5 fruit fly cellular contexts compared by ENCODE assay signal in genomic region chrX:19875059-19875458, dm6.
TF ChIP-seq lines count a peak whose summit lies in the region.

No protein-coding gene starts in this region.

- TF ChIP-seq CTCF in whole organism, embryonic (GFP tag; optimal IDR thresholded peaks at IDR 0.05; lab: Kevin White, UChicago) = no peak

TF ChIP-seq in whole organism, adult, 20 proteins besides CTCF, POLR2A, EP300 and RAD21 (continues in another document):
- TF ChIP-seq CG5204 (GFP tag; optimal IDR thresholded peaks at IDR 0.05; lab: Kevin White, UChicago) = peak; percentile 87
- TF ChIP-seq CG7101 (tag; optimal IDR thresholded peaks at IDR 0.05; lab: Kevin White, UChicago) = peak; percentile 89
- peak; percentile 67 for TF ChIP-seq tj (GFP tag; optimal IDR thresholded peaks at IDR 0.05; lab: Kevin White, UChicago)
- peak; percentile 49 for TF ChIP-seq cic (GFP tag; optimal IDR thresholded peaks at IDR 0.05; lab: Kevin White, UChicago)
- no peak for TF ChIP-seq kay (GFP tag; lab: Kevin White, UChicago; ENCODE audit: borderline replicate concordance)
- peak; percentile 91 for TF ChIP-seq CG7045 (GFP tag; optimal IDR thresholded peaks at IDR 0.05; lab: Kevin White, UChicago)
- TF ChIP-seq CG11617 (GFP tag; optimal IDR thresholded peaks at IDR 0.05; lab: Kevin White, UChicago) = peak; percentile 93
- TF ChIP-seq Clk (GFP tag; optimal IDR thresholded peaks at IDR 0.05; lab: Kevin White, UChicago) = peak; percentile 83
- no peak for TF ChIP-seq cnc (optimal IDR thresholded peaks at IDR 0.05; lab: Kevin White, UChicago)
- TF ChIP-seq CG14711 (tag; optimal IDR thresholded peaks at IDR 0.05; lab: Kevin White, UChicago) = peak; percentile 73
- peak; percentile 91 for TF ChIP-seq CG12768 (GFP tag; optimal IDR thresholded peaks at IDR 0.05; lab: Kevin White, UChicago)
- peak; percentile 58 for TF ChIP-seq Crg-1 (GFP tag; optimal IDR thresholded peaks at IDR 0.05; lab: Kevin White, UChicago)
- peak; percentile 89 for TF ChIP-seq CG33017 (tag; optimal IDR thresholded peaks at IDR 0.05; lab: Kevin White, UChicago)
- TF ChIP-seq Mnt (GFP tag; optimal IDR thresholded peaks at IDR 0.05; lab: Kevin White, UChicago) = peak; percentile 61
- peak; percentile 47 for TF ChIP-seq CG1620 (GFP tag; optimal IDR thresholded peaks at IDR 0.05; lab: Kevin White, UChicago)
- no peak for TF ChIP-seq ovo (GFP tag; optimal IDR thresholded peaks at IDR 0.05; lab: Kevin White, UChicago)
- peak; percentile 64 for TF ChIP-seq pad (GFP tag; optimal IDR thresholded peaks at IDR 0.05; lab: Kevin White, UChicago)
- TF ChIP-seq toe (GFP tag; optimal IDR thresholded peaks at IDR 0.05; lab: Kevin White, UChicago) = peak; percentile 78

TF ChIP-seq in whole organism, embryonic, 481 proteins besides CTCF, POLR2A, EP300 and RAD21 (continues in another document):
- TF ChIP-seq Ssrp (tag; optimal IDR thresholded peaks at IDR 0.05; lab: Kevin White, UChicago) (peak; percentile 39), otp (GFP tag; IDR thresholded peaks at IDR 0.05; lab: Robert Waterston, UW) (no peak), CG17829 (tag; optimal IDR thresholded peaks at IDR 0.05; lab: Kevin White, UChicago) (peak; percentile 24), lola (GFP tag; optimal IDR thresholded peaks at IDR 0.05; lab: Kevin White, UChicago) (peak in 1 of 3 experiments; percentile 14), Jarid2 (GFP tag; optimal IDR thresholded peaks at IDR 0.05; lab: Kevin White, UChicago) (no peak), hth (optimal IDR thresholded peaks at IDR 0.05; lab: Kevin White, UChicago) (no peak), Oaz (GFP tag; IDR thresholded peaks at IDR 0.05; lab: Robert Waterston, UW) (no peak), Stat92E (GFP tag; optimal IDR thresholded peaks at IDR 0.05; lab: Kevin White, UChicago) (no peak), CG18599 (GFP tag; optimal IDR thresholded peaks at IDR 0.05; lab: Kevin White, UChicago) (peak; percentile 52), mirr (GFP tag; optimal IDR thresholded peaks at IDR 0.05; lab: Kevin White, UChicago) (no peak), fd96Cb (tag; optimal IDR thresholded peaks at IDR 0.05; lab: Kevin White, UChicago) (peak; percentile 30), CG12659 (GFP tag; optimal IDR thresholded peaks at IDR 0.05; lab: Kevin White, UChicago) (peak; percentile 30), CG7556 (GFP tag; optimal IDR thresholded peaks at IDR 0.05; lab: Kevin White, UChicago) (peak; percentile 44), CG9797 (GFP tag; optimal IDR thresholded peaks at IDR 0.05; lab: Kevin White, UChicago) (no peak), Scr (GFP tag; IDR thresholded peaks at IDR 0.05; lab: Robert Waterston, UW; ENCODE audit: partially characterized antibody) (no peak), Dad (GFP tag; optimal IDR thresholded peaks at IDR 0.05; lab: Kevin White, UChicago) (no peak), jing (GFP tag; optimal IDR thresholded peaks at IDR 0.05; lab: Kevin White, UChicago) (no peak), CG18476 (GFP tag; optimal IDR thresholded peaks at IDR 0.05; lab: Kevin White, UChicago) (no peak), Atf3 (GFP tag; optimal IDR thresholded peaks at IDR 0.05; lab: Kevin White, UChicago) (no peak)

TF ChIP-seq in whole organism, prepupa, 60 proteins besides CTCF, POLR2A, EP300 and RAD21 (continues in another document):
- peak; percentile 82 for TF ChIP-seq CG8319 (GFP tag; optimal IDR thresholded peaks at IDR 0.05; lab: Kevin White, UChicago)
- TF ChIP-seq CG6854 (GFP tag; optimal IDR thresholded peaks at IDR 0.05; lab: Kevin White, UChicago) = peak; percentile 65
- peak; percentile 95 for TF ChIP-seq pdm3 (GFP tag; optimal IDR thresholded peaks at IDR 0.05; lab: Kevin White, UChicago)
- TF ChIP-seq CG4318 (GFP tag; optimal IDR thresholded peaks at IDR 0.05; lab: Kevin White, UChicago) = peak; percentile 89
- peak; percentile 84 for TF ChIP-seq Hr39 (GFP tag; optimal IDR thresholded peaks at IDR 0.05; lab: Kevin White, UChicago)
- TF ChIP-seq Ets21C (GFP tag; optimal IDR thresholded peaks at IDR 0.05; lab: Kevin White, UChicago) = peak; percentile 79
- TF ChIP-seq spab (GFP tag; optimal IDR thresholded peaks at IDR 0.05; lab: Kevin White, UChicago) = peak; percentile 94
- peak; percentile 86 for TF ChIP-seq dsx (GFP tag; optimal IDR thresholded peaks at IDR 0.05; lab: Kevin White, UChicago; ENCODE audit: poor library complexity, severe bottlenecking)
- TF ChIP-seq svp (GFP tag; lab: Kevin White, UChicago) = peak; percentile 85
- TF ChIP-seq CG8119 (GFP tag; IDR thresholded peaks at IDR 0.05; lab: Robert Waterston, UW) = peak; percentile 97
- peak; percentile 92 for TF ChIP-seq CG8632 (GFP tag; optimal IDR thresholded peaks at IDR 0.05; lab: Kevin White, UChicago)
- TF ChIP-seq CG11902 (GFP tag; optimal IDR thresholded peaks at IDR 0.05; lab: Kevin White, UChicago) = peak; percentile 78
- TF ChIP-seq Lpt (GFP tag; optimal IDR thresholded peaks at IDR 0.05; lab: Kevin White, UChicago) = peak; percentile 92
- peak; percentile 18 for TF ChIP-seq Hr38 (GFP tag; optimal IDR thresholded peaks at IDR 0.05; lab: Kevin White, UChicago)
- TF ChIP-seq lz (GFP tag; optimal IDR thresholded peaks at IDR 0.05; lab: Kevin White, UChicago) = peak; percentile 87
- TF ChIP-seq CG11762 (GFP tag; optimal IDR thresholded peaks at IDR 0.05; lab: Kevin White, UChicago; ENCODE audit: insufficient read depth) = peak; percentile 95
- peak; percentile 84 for TF ChIP-seq Sox15 (GFP tag; optimal IDR thresholded peaks at IDR 0.05; lab: Kevin White, UChicago)
- peak; percentile 65 for TF ChIP-seq fd85E (GFP tag; optimal IDR thresholded peaks at IDR 0.05; lab: Kevin White, UChicago)
- TF ChIP-seq Gug (GFP tag; IDR thresholded peaks at IDR 0.05; lab: Robert Waterston, UW) = peak; percentile 78

TF ChIP-seq in whole organism, pupa, 21 proteins besides CTCF, POLR2A, EP300 and RAD21:
- peak; percentile 87 for TF ChIP-seq gl (tag; optimal IDR thresholded peaks at IDR 0.05; lab: Kevin White, UChicago)
- TF ChIP-seq CG13204 (GFP tag; optimal IDR thresholded peaks at IDR 0.05; lab: Kevin White, UChicago) = peak; percentile 84
- peak; percentile 91 for TF ChIP-seq CG4496 (GFP tag; IDR thresholded peaks at IDR 0.05; lab: Robert Waterston, UW)
- TF ChIP-seq CG17806 (tag; optimal IDR thresholded peaks at IDR 0.05; lab: Kevin White, UChicago) = peak; percentile 89
- peak; percentile 94 for TF ChIP-seq CG15710 (tag; optimal IDR thresholded peaks at IDR 0.05; lab: Kevin White, UChicago)
- TF ChIP-seq CG9948 (tag; optimal IDR thresholded peaks at IDR 0.05; lab: Kevin White, UChicago) = peak; percentile 94
- TF ChIP-seq Ets98B (GFP tag; IDR thresholded peaks at IDR 0.05; lab: Robert Waterston, UW) = peak; percentile 85
- TF ChIP-seq CG10348 (GFP tag; IDR thresholded peaks at IDR 0.05; lab: Robert Waterston, UW) = peak; percentile 64
- TF ChIP-seq Pif1B (GFP tag; optimal IDR thresholded peaks at IDR 0.05; lab: Kevin White, UChicago) = peak; percentile 95
- TF ChIP-seq CG12605 (GFP tag; IDR thresholded peaks at IDR 0.05; lab: Robert Waterston, UW) = peak; percentile 81
- TF ChIP-seq CG34367 (tag; optimal IDR thresholded peaks at IDR 0.05; lab: Kevin White, UChicago) = peak; percentile 91
- TF ChIP-seq D1 (tag; optimal IDR thresholded peaks at IDR 0.05; lab: Kevin White, UChicago) = peak; percentile 92
- peak; percentile 96 for TF ChIP-seq CG14655 (GFP tag; optimal IDR thresholded peaks at IDR 0.05; lab: Kevin White, UChicago)
- peak; percentile 42 for TF ChIP-seq EcR (GFP tag; optimal IDR thresholded peaks at IDR 0.05; lab: Kevin White, UChicago)
- peak; percentile 72 for TF ChIP-seq rn (GFP tag; IDR thresholded peaks at IDR 0.05; lab: Robert Waterston, UW)
- peak; percentile 86 for TF ChIP-seq Snoo (tag; optimal IDR thresholded peaks at IDR 0.05; lab: Kevin White, UChicago)
- peak; percentile 93 for TF ChIP-seq CG32121 (GFP tag; IDR thresholded peaks at IDR 0.05; lab: Robert Waterston, UW)
- TF ChIP-seq CG8159 (tag; optimal IDR thresholded peaks at IDR 0.05; lab: Kevin White, UChicago) = peak; percentile 99
- TF ChIP-seq CG8301 (tag; optimal IDR thresholded peaks at IDR 0.05; lab: Kevin White, UChicago) = peak; percentile 97
- TF ChIP-seq Pif1A (GFP tag; optimal IDR thresholded peaks at IDR 0.05; lab: Kevin White, UChicago) = peak; percentile 95
- TF ChIP-seq fd96Ca (GFP tag; IDR thresholded peaks at IDR 0.05; lab: Robert Waterston, UW) = peak; percentile 93
TF ChIP-seq in whole organism, pupa: peak in this region for 21.

TF ChIP-seq in whole organism, wandering third instar larva, 38 proteins besides CTCF, POLR2A, EP300 and RAD21 (continues in another document):
- TF ChIP-seq CrebA (GFP tag; optimal IDR thresholded peaks at IDR 0.05; lab: Kevin White, UChicago; ENCODE audit: borderline replicate concordance) = no peak
- TF ChIP-seq Sp1 (GFP tag; optimal IDR thresholded peaks at IDR 0.05; lab: Kevin White, UChicago) = peak; percentile 83
- TF ChIP-seq Hr83 (GFP tag; optimal IDR thresholded peaks at IDR 0.05; lab: Kevin White, UChicago; ENCODE audit: poor library complexity, severe bottlenecking) = no peak
- TF ChIP-seq h (GFP tag; optimal IDR thresholded peaks at IDR 0.05; lab: Kevin White, UChicago) = peak; percentile 80
- TF ChIP-seq HLH106 (tag; optimal IDR thresholded peaks at IDR 0.05; lab: Kevin White, UChicago) = peak; percentile 78
- peak; percentile 49 for TF ChIP-seq CG9705 (GFP tag; optimal IDR thresholded peaks at IDR 0.05; lab: Kevin White, UChicago)
- TF ChIP-seq OdsH (GFP tag; optimal IDR thresholded peaks at IDR 0.05; lab: Kevin White, UChicago) = peak; percentile 70
- TF ChIP-seq Jra (GFP tag; optimal IDR thresholded peaks at IDR 0.05; lab: Kevin White, UChicago) = peak; percentile 23
- peak; percentile 53 for TF ChIP-seq psq (GFP tag; optimal IDR thresholded peaks at IDR 0.05; lab: Kevin White, UChicago)
- TF ChIP-seq sv (GFP tag; optimal IDR thresholded peaks at IDR 0.05; lab: Kevin White, UChicago) = no peak
- no peak for TF ChIP-seq dsf (GFP tag; optimal IDR thresholded peaks at IDR 0.05; lab: Kevin White, UChicago; ENCODE audit: borderline replicate concordance)
- TF ChIP-seq Mio (GFP tag; optimal IDR thresholded peaks at IDR 0.05; lab: Kevin White, UChicago) = no peak
- no peak for TF ChIP-seq Rel (GFP tag; optimal IDR thresholded peaks at IDR 0.05; lab: Kevin White, UChicago)
- peak; percentile 8 for TF ChIP-seq Rel (tag; optimal IDR thresholded peaks at IDR 0.05; lab: Kevin White, UChicago)
- no peak for TF ChIP-seq Myc (optimal IDR thresholded peaks at IDR 0.05; lab: Kevin White, UChicago)
- no peak for TF ChIP-seq Dif (GFP tag; optimal IDR thresholded peaks at IDR 0.05; lab: Kevin White, UChicago; ENCODE audit: partially characterized antibody)
- TF ChIP-seq dmrt93B (GFP tag; optimal IDR thresholded peaks at IDR 0.05; lab: Kevin White, UChicago) = peak; percentile 76
- TF ChIP-seq N (GFP tag; optimal IDR thresholded peaks at IDR 0.05; lab: Kevin White, UChicago) = no peak
- TF ChIP-seq foxo (GFP tag; optimal IDR thresholded peaks at IDR 0.05; lab: Kevin White, UChicago) = peak in 1 of 2 experiments; percentile 80
- TF ChIP-seq GATAd (GFP tag; optimal IDR thresholded peaks at IDR 0.05; lab: Kevin White, UChicago) = no peak
- TF ChIP-seq lola (GFP tag; optimal IDR thresholded peaks at IDR 0.05; lab: Kevin White, UChicago) = no peak
- peak; percentile 78 for TF ChIP-seq ey (GFP tag; optimal IDR thresholded peaks at IDR 0.05; lab: Kevin White, UChicago)
- TF ChIP-seq Abd-B (GFP tag; optimal IDR thresholded peaks at IDR 0.05; lab: Kevin White, UChicago) = no peak
